Worm (Caenorhabditis elegans) whole organism, late embryonic: ENCODE measurements around the gene C11E4.7.

Experiments
- ceh-14 ChIP-seq: sonication (generic microtip); optimal IDR thresholded peaks from 2 replicates; lab custom pipeline; 2016; ENCODE audit warnings: missing genotype, missing genetic modification characterization, missing compliant biosample characterization
- ceh-45 ChIP-seq: fragments of 200-800 bp; sonication (Bioruptor generic); IDR thresholded peaks from 2 replicates; pipeline ENCODE4 v1.3.6; 2022; ENCODE audit warnings: missing genetic modification reagents, missing genetic modification characterization, missing compliant biosample characterization
- hlh-30 ChIP-seq: sonication (generic microtip); optimal IDR thresholded peaks from 2 replicates; lab custom pipeline; 2017; ENCODE audit warnings: antibody characterized with exemption, missing genetic modification characterization, missing compliant biosample characterization; ENCODE audit not compliant: insufficient read depth
- pat-9 ChIP-seq: fragments of 200-800 bp; sonication (Bioruptor generic); optimal IDR thresholded peaks from 2 replicates; lab custom pipeline; 2018; ENCODE audit warnings: mild to moderate bottlenecking, missing genetic modification characterization, moderate library complexity, missing compliant biosample characterization
- pha-4 ChIP-seq: fragments of 150-350 bp; optimal IDR thresholded peaks from 2 replicates; lab custom pipeline; 2018; ENCODE audit warnings: missing biosample characterization, missing genetic modification reagents, missing genetic modification characterization

C11E4.7 gene

DNA sequence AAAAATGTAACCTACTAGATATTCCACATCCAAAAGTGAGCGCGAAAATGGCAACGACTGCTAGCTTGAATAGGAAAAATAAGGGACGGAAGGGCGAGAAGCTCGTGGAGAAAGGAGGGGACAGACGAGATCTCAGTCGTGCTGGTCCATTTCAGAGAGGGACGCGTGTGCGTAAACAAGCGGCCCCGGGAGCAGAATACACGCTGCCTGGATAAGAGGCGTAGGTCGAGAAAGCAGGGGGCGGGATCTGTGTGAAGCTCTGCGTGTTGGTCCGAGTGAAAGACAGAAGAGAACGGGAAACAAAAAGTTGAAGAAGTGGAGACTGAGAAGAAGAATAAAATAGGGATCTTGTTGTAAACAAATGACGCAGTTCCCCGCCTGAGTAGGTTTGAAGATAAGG, 51.5 kb downstream of the C11E4.7 start, which contains the start of gene T14B1.1 (continued):
- TF ChIP-seq ceh-45 (GFP tag; lab: Robert Waterston, UW) (no peak), ceh-14 (tag; lab: Kevin White, UChicago) (no peak), hlh-30 (no peak), pha-4 (tag; lab: Kevin White, UChicago) (no peak), pat-9 (no peak)
